Worm (Caenorhabditis elegans) whole organism, L2 larva: Measurements from ENCODE around the gene srt-48.

Experiments used
- ama-1 ChIP-seq: fragments of 150-350 bp; optimal IDR thresholded peaks from 2 replicates; lab custom pipeline; 2018; ENCODE audit warnings: inconsistent platforms
- ceh-82 ChIP-seq: fragments of 150-350 bp; optimal IDR thresholded peaks from 2 replicates; lab custom pipeline; 2014; ENCODE audit warnings: missing biosample characterization, missing genetic modification characterization
- nhr-12 ChIP-seq: fragments of 150-350 bp; optimal IDR thresholded peaks from 2 replicates; lab custom pipeline; 2014; ENCODE audit warnings: missing biosample characterization, missing genetic modification characterization
- nhr-129 ChIP-seq: fragments of 150-350 bp; optimal IDR thresholded peaks from 2 replicates; lab custom pipeline; 2014; ENCODE audit warnings: missing biosample characterization, missing genetic modification characterization
- nhr-237 ChIP-seq: fragments of 150-350 bp; optimal IDR thresholded peaks from 2 replicates; lab custom pipeline; 2014; ENCODE audit warnings: missing biosample characterization, missing genetic modification characterization
- ztf-11 ChIP-seq: sonication (generic microtip); optimal IDR thresholded peaks from 2 replicates; lab custom pipeline; 2017; ENCODE audit warnings: missing biosample characterization, missing genetic modification characterization

DNA sequence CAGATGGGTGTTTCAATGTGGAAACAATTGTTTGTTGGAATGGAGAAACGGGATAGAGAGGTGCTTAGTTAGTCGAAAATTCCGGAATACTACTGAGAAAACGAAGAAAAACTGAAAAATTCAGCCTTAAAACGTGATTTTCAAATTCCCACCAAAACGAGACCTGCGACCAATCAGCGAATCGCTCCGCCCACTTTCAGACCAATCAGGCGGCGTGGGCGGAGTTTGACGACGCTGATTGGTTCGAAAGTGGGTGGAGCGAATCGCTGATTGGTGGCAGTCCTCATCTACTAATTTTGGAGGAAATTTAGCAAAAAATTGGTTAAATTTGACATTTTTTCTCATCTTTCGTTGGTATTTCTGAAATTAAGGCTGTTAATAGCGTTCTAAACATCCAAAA lies 41.4 kb downstream of the srt-48 start:
- TF ChIP-seq nhr-12, result no peak
- no peak for TF ChIP-seq ama-1 (lab: Kevin White, UChicago)
- TF ChIP-seq ceh-82 (tag; lab: Kevin White, UChicago), result no peak
- TF ChIP-seq nhr-129, result no peak
- TF ChIP-seq ztf-11 (tag; lab: Kevin White, UChicago), result no peak
- no peak for TF ChIP-seq nhr-237
